Worm (Caenorhabditis elegans) whole organism, late embryonic: ENCODE data around the gene memb-2.

Experiments
- C38D4.7 ChIP-seq: fragments of 200-800 bp; sonication (Bioruptor generic); optimal IDR thresholded peaks from 2 replicates; lab custom pipeline; 2018; ENCODE audit warnings: mild to moderate bottlenecking, missing genetic modification characterization, moderate library complexity, missing compliant biosample characterization
- F13H6.1 ChIP-seq: sonication (generic microtip); optimal IDR thresholded peaks from 2 replicates; lab custom pipeline; 2016; ENCODE audit warnings: missing genetic modification characterization, missing compliant biosample characterization
- K09A11.1 ChIP-seq: sonication (generic microtip); optimal IDR thresholded peaks from 2 replicates; lab custom pipeline; 2017; ENCODE audit warnings: antibody characterized with exemption, mild to moderate bottlenecking, missing genetic modification characterization, missing compliant biosample characterization; ENCODE audit not compliant: insufficient read depth
- T23F11.4 ChIP-seq: fragments of 200-800 bp; sonication (Bioruptor generic); optimal IDR thresholded peaks from 2 replicates; lab custom pipeline; 2018; ENCODE audit warnings: mild to moderate bottlenecking, missing genetic modification characterization, missing compliant biosample characterization
- Y22D7AL.16 ChIP-seq: sonication (generic microtip); optimal IDR thresholded peaks from 2 replicates; lab custom pipeline; 2016; ENCODE audit warnings: missing genetic modification characterization, missing compliant biosample characterization
- ahr-1 ChIP-seq: sonication (generic microtip); optimal IDR thresholded peaks from 2 replicates; lab custom pipeline; 2016; ENCODE audit warnings: missing genetic modification characterization, missing compliant biosample characterization
- ama-1 ChIP-seq: fragments of 150-350 bp; optimal IDR thresholded peaks from 2 replicates; lab custom pipeline; 2014
- ceh-2 ChIP-seq: sonication (generic microtip); optimal IDR thresholded peaks from 2 replicates; lab custom pipeline; 2016; ENCODE audit warnings: missing genotype, missing genetic modification characterization, missing compliant biosample characterization
- ceh-24 ChIP-seq: sonication (generic microtip); optimal IDR thresholded peaks from 2 replicates; lab custom pipeline; 2016; ENCODE audit warnings: mild to moderate bottlenecking, missing genetic modification characterization, missing compliant biosample characterization
- ceh-30 ChIP-seq: fragments of 150-350 bp; optimal IDR thresholded peaks from 2 replicates; lab custom pipeline; 2014; ENCODE audit warnings: missing biosample characterization, missing genetic modification characterization
- ceh-31 ChIP-seq: sonication (generic microtip); optimal IDR thresholded peaks from 2 replicates; lab custom pipeline; 2016; ENCODE audit warnings: missing genetic modification characterization, missing compliant biosample characterization
- ceh-34 ChIP-seq: sonication (generic microtip); optimal IDR thresholded peaks from 2 replicates; lab custom pipeline; 2016; ENCODE audit warnings: mild to moderate bottlenecking, missing genetic modification characterization, missing compliant biosample characterization
- ceh-48 ChIP-seq: sonication (generic microtip); optimal IDR thresholded peaks from 2 replicates; lab custom pipeline; 2016; ENCODE audit warnings: missing genetic modification characterization, inconsistent platforms, missing compliant biosample characterization
- ceh-9 ChIP-seq: sonication (generic microtip); optimal IDR thresholded peaks from 2 replicates; lab custom pipeline; 2016; ENCODE audit warnings: mild to moderate bottlenecking, missing genetic modification characterization, inconsistent platforms, missing compliant biosample characterization
- dmd-4 ChIP-seq: sonication (generic microtip); optimal IDR thresholded peaks from 2 replicates; lab custom pipeline; 2016; ENCODE audit warnings: borderline replicate concordance, missing genetic modification characterization, missing compliant biosample characterization
- dve-1 ChIP-seq: sonication (generic microtip); optimal IDR thresholded peaks from 2 replicates; lab custom pipeline; 2017; ENCODE audit warnings: antibody characterized with exemption, mild to moderate bottlenecking, missing genetic modification characterization, missing compliant biosample characterization
- elt-2 ChIP-seq: sonication (generic microtip); optimal IDR thresholded peaks from 2 replicates; lab custom pipeline; 2016; ENCODE audit warnings: missing genetic modification reagents, missing genetic modification characterization, missing compliant biosample characterization
- elt-4 ChIP-seq: sonication (generic microtip); optimal IDR thresholded peaks from 2 replicates; lab custom pipeline; 2016; ENCODE audit warnings: missing genetic modification characterization, missing compliant biosample characterization
- ets-4 ChIP-seq: sonication (generic microtip); optimal IDR thresholded peaks from 2 replicates; lab custom pipeline; 2016; ENCODE audit warnings: missing genetic modification characterization, missing compliant biosample characterization
- eyg-1 ChIP-seq: sonication (generic microtip); optimal IDR thresholded peaks from 2 replicates; lab custom pipeline; 2016; ENCODE audit warnings: missing genotype, missing genetic modification characterization, missing compliant biosample characterization
- fkh-6 ChIP-seq: sonication (generic microtip); optimal IDR thresholded peaks from 2 replicates; lab custom pipeline; 2016; ENCODE audit warnings: missing genetic modification characterization, missing compliant biosample characterization
- gmeb-2 ChIP-seq: sonication (generic microtip); optimal IDR thresholded peaks from 2 replicates; lab custom pipeline; 2016; ENCODE audit warnings: missing genetic modification characterization, inconsistent platforms, missing compliant biosample characterization
- hlh-13 ChIP-seq: fragments of 200-800 bp; sonication (Bioruptor generic); optimal IDR thresholded peaks from 2 replicates; lab custom pipeline; 2018; ENCODE audit warnings: mild to moderate bottlenecking, missing genetic modification characterization, missing compliant biosample characterization
- hlh-30 ChIP-seq: sonication (generic microtip); optimal IDR thresholded peaks from 2 replicates; lab custom pipeline; 2017; ENCODE audit warnings: antibody characterized with exemption, missing genetic modification characterization, missing compliant biosample characterization; ENCODE audit not compliant: insufficient read depth
- hlh-8 ChIP-seq: sonication (generic microtip); optimal IDR thresholded peaks from 2 replicates; lab custom pipeline; 2016; ENCODE audit warnings: missing genotype, missing genetic modification characterization, missing compliant biosample characterization
- lin-11 ChIP-seq: fragments of 200-800 bp; sonication (Bioruptor generic); optimal IDR thresholded peaks from 2 replicates; lab custom pipeline; 2018; ENCODE audit warnings: mild to moderate bottlenecking, missing genetic modification characterization, missing compliant biosample characterization
- nfya-1 ChIP-seq: sonication (generic microtip); optimal IDR thresholded peaks from 2 replicates; lab custom pipeline; 2017; ENCODE audit warnings: missing genetic modification characterization, mild to moderate bottlenecking, missing compliant biosample characterization, antibody characterized with exemption, moderate library complexity
- nhr-232 ChIP-seq: sonication (generic microtip); optimal IDR thresholded peaks from 2 replicates; lab custom pipeline; 2016; ENCODE audit warnings: missing genetic modification characterization, missing compliant biosample characterization
- npax-4 ChIP-seq: sonication (generic microtip); optimal IDR thresholded peaks from 2 replicates; lab custom pipeline; 2016; ENCODE audit warnings: missing genetic modification characterization, missing compliant biosample characterization
- pag-3 ChIP-seq: sonication (generic microtip); optimal IDR thresholded peaks from 2 replicates; lab custom pipeline; 2016; ENCODE audit warnings: missing compliant biosample characterization, missing genetic modification characterization, borderline replicate concordance
- pat-9 ChIP-seq: fragments of 200-800 bp; sonication (Bioruptor generic); optimal IDR thresholded peaks from 2 replicates; lab custom pipeline; 2018; ENCODE audit warnings: mild to moderate bottlenecking, missing genetic modification characterization, moderate library complexity, missing compliant biosample characterization
- pha-4 ChIP-seq: fragments of 150-350 bp; optimal IDR thresholded peaks from 2 replicates; lab custom pipeline; 2018; ENCODE audit warnings: missing biosample characterization, missing genetic modification reagents, missing genetic modification characterization
- pqm-1 ChIP-seq: sonication (generic microtip); optimal IDR thresholded peaks from 2 replicates; lab custom pipeline; 2016; ENCODE audit warnings: missing genetic modification characterization, missing compliant biosample characterization
- pros-1 ChIP-seq: fragments of 150-350 bp; optimal IDR thresholded peaks from 2 replicates; lab custom pipeline; 2014; ENCODE audit warnings: missing biosample characterization, missing genetic modification reagents, missing genetic modification characterization
- ref-2 ChIP-seq: sonication (generic microtip); optimal IDR thresholded peaks from 2 replicates; lab custom pipeline; 2016; ENCODE audit warnings: missing genetic modification characterization, missing compliant biosample characterization
- sox-2 ChIP-seq: fragments of 200-800 bp; sonication (Bioruptor generic); IDR thresholded peaks from 2 replicates; pipeline ENCODE4 v1.3.6; 2022; ENCODE audit warnings: missing genetic modification reagents, missing genetic modification characterization, missing compliant biosample characterization
- sox-4 ChIP-seq: sonication (generic microtip); optimal IDR thresholded peaks from 2 replicates; lab custom pipeline; 2017; ENCODE audit warnings: mild to moderate bottlenecking, missing genetic modification characterization, inconsistent platforms, missing compliant biosample characterization
- tbx-2 ChIP-seq: sonication (generic microtip); optimal IDR thresholded peaks from 2 replicates; lab custom pipeline; 2016; ENCODE audit warnings: missing genetic modification characterization, missing compliant biosample characterization
- tbx-7 ChIP-seq: sonication (generic microtip); optimal IDR thresholded peaks from 2 replicates; lab custom pipeline; 2016; ENCODE audit warnings: missing genotype, missing genetic modification characterization, missing compliant biosample characterization
- unc-3 ChIP-seq, 2 experiments: fragments of 200-800 bp in 1 of 2; sonication (Bioruptor generic) in 1 of 2; sonication (generic microtip) in 1 of 2; conservative IDR thresholded peaks in 1 of 2; optimal IDR thresholded peaks in 1 of 2; 2 replicates each; pipeline versions ENCODE4 v1.3.6 to Lab custom; 2016 to 2022; ENCODE audit warnings: missing compliant biosample characterization in 2 of 2, missing genetic modification characterization in 2 of 2, missing genetic modification reagents in 1 of 2
- unc-42 ChIP-seq: sonication (generic microtip); optimal IDR thresholded peaks from 2 replicates; lab custom pipeline; 2016; ENCODE audit warnings: missing genotype, missing genetic modification characterization, missing compliant biosample characterization
- unc-55 ChIP-seq: sonication (generic microtip); optimal IDR thresholded peaks from 2 replicates; lab custom pipeline; 2017; ENCODE audit warnings: missing biosample characterization, missing genetic modification reagents, missing genetic modification characterization
- unc-86 ChIP-seq: sonication (generic microtip); optimal IDR thresholded peaks from 2 replicates; lab custom pipeline; 2016; ENCODE audit warnings: missing genetic modification characterization, missing compliant biosample characterization
- ztf-16 ChIP-seq: sonication (generic microtip); optimal IDR thresholded peaks from 2 replicates; lab custom pipeline; 2017; ENCODE audit warnings: missing genetic modification characterization, missing compliant biosample characterization

Gene memb-2

ce11 chrV:5584833-5585232 is 35.1 kb downstream of the memb-2 start, which contains the start of gene CD4.11:
TSS of gene CD4.11 (plus strand) at chrV:5585133.
- TF ChIP-seq C38D4.7 (no peak), ceh-9 (tag; lab: Kevin White, UChicago) (no peak), elt-2 (tag; lab: Kevin White, UChicago) (no peak), ceh-2 (no peak), hlh-8 (tag; lab: Kevin White, UChicago) (no peak), npax-4 (tag; lab: Kevin White, UChicago) (no peak), elt-4 (tag; lab: Kevin White, UChicago) (no peak), ceh-30 (no peak), dmd-4 (no peak), tbx-2 (tag; lab: Kevin White, UChicago) (no peak), sox-4 (tag; lab: Kevin White, UChicago) (no peak), unc-3 (GFP tag; conservative IDR thresholded peaks at IDR 0.05; lab: Robert Waterston, UW) (no peak), unc-3 (tag; optimal IDR thresholded peaks at IDR 0.05; lab: Kevin White, UChicago) (no peak), sox-2 (no peak)

ce11 chrV:5584293-5584776 is 35.6 kb downstream of the memb-2 start, which contains the start of gene pas-6:
TSS of gene pas-6 (minus strand) at chrV:5584343.
- TF ChIP-seq gmeb-2 (tag; lab: Kevin White, UChicago) = no peak
- TF ChIP-seq ceh-9 (tag; lab: Kevin White, UChicago) = no peak
- TF ChIP-seq nfya-1 (tag; lab: Kevin White, UChicago) = peak; percentile 13
- no peak for TF ChIP-seq unc-86

ce11 chrV:5582860-5583259 is 37.1 kb downstream of the memb-2 start:
- TF ChIP-seq unc-3 (GFP tag; conservative IDR thresholded peaks at IDR 0.05; lab: Robert Waterston, UW) (no peak), unc-3 (tag; optimal IDR thresholded peaks at IDR 0.05; lab: Kevin White, UChicago) (no peak), unc-55 (GFP tag; lab: Kevin White, UChicago) (peak; percentile 46)

ce11 chrV:5582308-5582707 is 37.6 kb downstream of the memb-2 start:
- peak; percentile 82 for TF ChIP-seq unc-42 (tag; lab: Kevin White, UChicago)
- no peak for TF ChIP-seq hlh-30
- TF ChIP-seq nfya-1 (tag; lab: Kevin White, UChicago) = peak; percentile 35
- no peak for TF ChIP-seq K09A11.1 (tag; lab: Kevin White, UChicago)
- no peak for TF ChIP-seq pqm-1 (tag; lab: Kevin White, UChicago)
- no peak for TF ChIP-seq T23F11.4 (GFP tag; lab: Kevin White, UChicago)
- TF ChIP-seq nhr-232 (tag; lab: Kevin White, UChicago) = no peak
- no peak for TF ChIP-seq pha-4
- no peak for TF ChIP-seq ref-2
- TF ChIP-seq ahr-1 (tag; lab: Kevin White, UChicago) = no peak
- no peak for TF ChIP-seq pag-3 (tag; lab: Kevin White, UChicago)
- no peak for TF ChIP-seq ama-1 (lab: Kevin White, UChicago)
- no peak for TF ChIP-seq hlh-13 (GFP tag; lab: Kevin White, UChicago)
- TF ChIP-seq pros-1 (tag; lab: Kevin White, UChicago) = no peak
- no peak for TF ChIP-seq F13H6.1 (tag; lab: Kevin White, UChicago)
- TF ChIP-seq pat-9 (tag; lab: Kevin White, UChicago) = no peak

ce11 chrV:5581312-5581711 is 38.6 kb downstream of the memb-2 start, which contains the start of gene klc-2:
TSS of gene klc-2 (minus strand) at chrV:5581412.
- TF ChIP-seq ceh-31 (tag; lab: Kevin White, UChicago) = no peak
- no peak for TF ChIP-seq pag-3 (tag; lab: Kevin White, UChicago)
- no peak for TF ChIP-seq ceh-48 (tag; lab: Kevin White, UChicago)
- no peak for TF ChIP-seq T23F11.4 (GFP tag; lab: Kevin White, UChicago)
- no peak for TF ChIP-seq ahr-1 (tag; lab: Kevin White, UChicago)
- no peak for TF ChIP-seq ets-4 (tag; lab: Kevin White, UChicago)
- no peak for TF ChIP-seq eyg-1 (tag; lab: Kevin White, UChicago)
- TF ChIP-seq fkh-6 (tag; lab: Kevin White, UChicago) = no peak
- no peak for TF ChIP-seq tbx-7 (tag; lab: Kevin White, UChicago)
- no peak for TF ChIP-seq ceh-24 (tag; lab: Kevin White, UChicago)
- no peak for TF ChIP-seq Y22D7AL.16 (tag; lab: Kevin White, UChicago)
- TF ChIP-seq unc-42 (tag; lab: Kevin White, UChicago) = no peak
- TF ChIP-seq lin-11 = no peak
- no peak for TF ChIP-seq ztf-16
- no peak for TF ChIP-seq ceh-34 (tag; lab: Kevin White, UChicago)
- TF ChIP-seq pat-9 (tag; lab: Kevin White, UChicago) = no peak
- no peak for TF ChIP-seq gmeb-2 (tag; lab: Kevin White, UChicago)
- TF ChIP-seq C38D4.7 = no peak
- TF ChIP-seq dve-1 (tag; lab: Kevin White, UChicago) = no peak
- no peak for TF ChIP-seq ceh-30
- TF ChIP-seq, all 69 proteins: peak for 0
